Worm (Caenorhabditis elegans): ENCODE measurements around the gene irld-6.
A peak's percentile ranks its signal among the peaks of the same experiment; 100 is the strongest.

The irld-6 gene

ce11 chrV:10754050-10754449, 2.5 kb downstream of the irld-6 start, which contains the start of gene F28H7.7:
TSS of gene F28H7.7 (minus strand) at chrV:10754150.
- no peak for TF ChIP-seq lin-11 (tag; optimal IDR thresholded peaks at IDR 0.05)
- TF ChIP-seq Y55F3AM.14 (GFP tag; optimal IDR thresholded peaks at IDR 0.05): no peak
- TF ChIP-seq lsy-2 (tag; optimal IDR thresholded peaks at IDR 0.05): no peak
- no peak for TF ChIP-seq blmp-1 (tag; optimal IDR thresholded peaks at IDR 0.05; ENCODE audit: insufficient read depth)
- TF ChIP-seq unc-62 (GFP tag; optimal IDR thresholded peaks at IDR 0.05): no peak
- no peak for TF ChIP-seq nhr-25 (tag; optimal IDR thresholded peaks at IDR 0.05)
- TF ChIP-seq gmeb-1 (tag; optimal IDR thresholded peaks at IDR 0.05): no peak
- no peak for TF ChIP-seq R02D3.7 (tag; optimal IDR thresholded peaks at IDR 0.05)
- TF ChIP-seq snpc-4 (tag; optimal IDR thresholded peaks at IDR 0.05): no peak
- TF ChIP-seq mab-5 (tag; optimal IDR thresholded peaks at IDR 0.05): no peak
- TF ChIP-seq lin-39 (tag; optimal IDR thresholded peaks at IDR 0.05): no peak
- TF ChIP-seq unc-55 (GFP tag; optimal IDR thresholded peaks at IDR 0.05): no peak
- no peak for TF ChIP-seq sma-9 (GFP tag; optimal IDR thresholded peaks at IDR 0.05)
- TF ChIP-seq sma-9 (tag; optimal IDR thresholded peaks at IDR 0.05): no peak
- TF ChIP-seq ztf-4 (tag; optimal IDR thresholded peaks at IDR 0.05): no peak
- TF ChIP-seq alr-1 (tag; optimal IDR thresholded peaks at IDR 0.05): no peak

- peak; percentile 71 for TF ChIP-seq fos-1 (tag; optimal IDR thresholded peaks at IDR 0.05)
- peak; percentile 12 for TF ChIP-seq crh-2 (tag; optimal IDR thresholded peaks at IDR 0.05)
- no peak for TF ChIP-seq lsy-2 (tag; optimal IDR thresholded peaks at IDR 0.05)
- peak; percentile 64 for TF ChIP-seq sma-9 (GFP tag; optimal IDR thresholded peaks at IDR 0.05)
- no peak for TF ChIP-seq sma-9 (tag; optimal IDR thresholded peaks at IDR 0.05)
Observed at ce11 chrV:10750630-10751029, 6.0 kb downstream of the irld-6 start, which contains the start of gene F28H7.3. TSS of gene F28H7.3 (minus strand) at chrV:10750788.

- TF ChIP-seq lin-39 (tag; optimal IDR thresholded peaks at IDR 0.05) (no peak), nhr-237 (tag; optimal IDR thresholded peaks at IDR 0.05) (no peak), nhr-11 (tag; optimal IDR thresholded peaks at IDR 0.05) (no peak), zag-1 (tag; optimal IDR thresholded peaks at IDR 0.05) (no peak), nhr-25 (tag; optimal IDR thresholded peaks at IDR 0.05) (no peak), sem-4 (tag; optimal IDR thresholded peaks at IDR 0.05) (no peak), egl-27 (tag; optimal IDR thresholded peaks at IDR 0.05) (no peak), C34F6.9 (tag; optimal IDR thresholded peaks at IDR 0.05) (no peak), aly-2 (tag; optimal IDR thresholded peaks at IDR 0.05) (no peak), lin-13 (GFP tag; optimal IDR thresholded peaks at IDR 0.05) (no peak), nhr-23 (tag; optimal IDR thresholded peaks at IDR 0.05) (no peak), ama-1 (optimal IDR thresholded peaks at IDR 0.05) (no peak), unc-39 (tag; optimal IDR thresholded peaks at IDR 0.05) (no peak), sma-9 (GFP tag; optimal IDR thresholded peaks at IDR 0.05) (no peak), sma-9 (tag; optimal IDR thresholded peaks at IDR 0.05) (no peak)
Observed at ce11 chrV:10747263-10747951, 9.2 kb downstream of the irld-6 start, which contains the start of the genes selt-1.2 and F28H7.2. TSS of gene selt-1.2 (minus strand) at chrV:10747363. TSS of gene F28H7.2 (plus strand) at chrV:10747901.

ce11 chrV:10745034-10745433, 11.6 kb downstream of the irld-6 start, which contains the start of gene srj-21:
TSS of gene srj-21 (plus strand) at chrV:10745334.
- TF ChIP-seq egl-27 (tag; optimal IDR thresholded peaks at IDR 0.05) (no peak), nhr-21 (tag; optimal IDR thresholded peaks at IDR 0.05) (no peak), ceh-82 (tag; optimal IDR thresholded peaks at IDR 0.05) (no peak), ztf-1 (GFP tag; conservative IDR thresholded peaks at IDR 0.05) (no peak), lsy-2 (tag; optimal IDR thresholded peaks at IDR 0.05) (no peak), nhr-23 (tag; optimal IDR thresholded peaks at IDR 0.05) (no peak), ztf-11 (tag; optimal IDR thresholded peaks at IDR 0.05) (no peak), nhr-25 (tag; optimal IDR thresholded peaks at IDR 0.05) (no peak), fos-1 (tag; optimal IDR thresholded peaks at IDR 0.05) (no peak), ZK546.5 (tag; optimal IDR thresholded peaks at IDR 0.05) (no peak), elt-3 (tag; optimal IDR thresholded peaks at IDR 0.05) (no peak), nhr-12 (tag; optimal IDR thresholded peaks at IDR 0.05) (no peak)

All from whole organism, L2 larva.